Fruit fly (Drosophila melanogaster) whole organism, wandering third instar larva: ENCODE results near the gene Pex10.

Source experiments
- Dfd ChIP-seq: fragments of >200 bp; optimal IDR thresholded peaks from 2 replicates; lab custom pipeline; 2017; ENCODE audit warnings: missing biosample characterization, missing genetic modification characterization
- Dif ChIP-seq: fragments of 200-275, 200-300 bp; sonication (Bioruptor generic); optimal IDR thresholded peaks from 2 replicates; lab custom pipeline; 2018; ENCODE audit warnings: missing biosample characterization, missing genetic modification characterization; ENCODE audit not compliant: partially characterized antibody
- Hr78 ChIP-seq: fragments of >200 bp; optimal IDR thresholded peaks from 2 replicates; lab custom pipeline; 2017; ENCODE audit warnings: missing biosample characterization, missing genetic modification characterization
- Myc ChIP-seq: fragments of >200 bp; optimal IDR thresholded peaks from 2 replicates; lab custom pipeline; 2017
- OdsH ChIP-seq: fragments of 200-800 bp; sonication (Bioruptor generic); optimal IDR thresholded peaks from 2 replicates; lab custom pipeline; 2016; ENCODE audit warnings: missing biosample characterization, mild to moderate bottlenecking, missing genetic modification characterization
- fru ChIP-seq: fragments of 200-800 bp; sonication (Bioruptor generic); optimal IDR thresholded peaks from 3 replicates; lab custom pipeline; 2016; ENCODE audit warnings: missing biosample characterization, mild to moderate bottlenecking, missing genetic modification characterization
- h ChIP-seq: fragments of 200-800 bp; sonication (Bioruptor generic); optimal IDR thresholded peaks from 3 replicates; lab custom pipeline; 2016; ENCODE audit warnings: missing biosample characterization, mild to moderate bottlenecking, missing genetic modification characterization

- no peak for TF ChIP-seq Dif (GFP tag; lab: Kevin White, UChicago)
- no peak for TF ChIP-seq h
- TF ChIP-seq fru (GFP tag; lab: Kevin White, UChicago), result no peak
- no peak for TF ChIP-seq Dfd
- TF ChIP-seq Myc (lab: Kevin White, UChicago), result no peak
- TF ChIP-seq OdsH (GFP tag; lab: Kevin White, UChicago), result no peak
- TF ChIP-seq Hr78, result no peak
Observed at dm6 chr3L:1549148-1549547, 8.9 kb upstream of the Pex10 start.
